Worm (Caenorhabditis elegans) whole organism, mixed stage, embryonic: Measurements from ENCODE around the gene prp-40.

Experiments used
- ces-1 ChIP-seq: fragments of 150-350 bp; optimal IDR thresholded peaks from 2 replicates; lab custom pipeline; 2014; ENCODE audit warnings: missing biosample characterization, missing genetic modification reagents, missing genetic modification characterization
- ham-2 ChIP-seq: fragments of 200-800 bp; sonication (Bioruptor generic); optimal IDR thresholded peaks from 2 replicates; lab custom pipeline; 2018; ENCODE audit warnings: mild to moderate bottlenecking, missing genetic modification characterization, missing compliant biosample characterization
- lsy-2 ChIP-seq: fragments of 150-350 bp; optimal IDR thresholded peaks from 2 replicates; lab custom pipeline; 2014; ENCODE audit warnings: missing biosample characterization, missing genetic modification characterization
- mep-1 ChIP-seq: fragments of 150-350 bp; optimal IDR thresholded peaks from 2 replicates; lab custom pipeline; 2017; ENCODE audit warnings: missing biosample characterization, missing genetic modification reagents, missing genetic modification characterization, inconsistent platforms
- nhr-12 ChIP-seq: fragments of 150-350 bp; optimal IDR thresholded peaks from 2 replicates; lab custom pipeline; 2014; ENCODE audit warnings: missing biosample characterization, missing genetic modification characterization
- nhr-28 ChIP-seq: fragments of 150-350 bp; optimal IDR thresholded peaks from 2 replicates; lab custom pipeline; 2014; ENCODE audit warnings: missing biosample characterization, missing genetic modification characterization
- sptf-1 ChIP-seq: sonication (generic microtip); optimal IDR thresholded peaks from 2 replicates; lab custom pipeline; 2017; ENCODE audit warnings: mild to moderate bottlenecking, missing genetic modification characterization, moderate library complexity, missing compliant biosample characterization

ce11 chrIII:9497412-9497811, 24.5 kb upstream of the prp-40 start:
- TF ChIP-seq ham-2 (GFP tag; lab: Kevin White, UChicago), result no peak
- no peak for TF ChIP-seq lsy-2 (tag; lab: Kevin White, UChicago)
- no peak for TF ChIP-seq nhr-28 (tag; lab: Kevin White, UChicago)
- TF ChIP-seq nhr-12 (tag; lab: Kevin White, UChicago), result no peak
- TF ChIP-seq sptf-1 (tag; lab: Kevin White, UChicago), result no peak
- no peak for TF ChIP-seq mep-1
- no peak for TF ChIP-seq ces-1 (GFP tag; lab: Kevin White, UChicago)
